ENCODE assay signal across 1 worm cellular context in the genomic region with DNA sequence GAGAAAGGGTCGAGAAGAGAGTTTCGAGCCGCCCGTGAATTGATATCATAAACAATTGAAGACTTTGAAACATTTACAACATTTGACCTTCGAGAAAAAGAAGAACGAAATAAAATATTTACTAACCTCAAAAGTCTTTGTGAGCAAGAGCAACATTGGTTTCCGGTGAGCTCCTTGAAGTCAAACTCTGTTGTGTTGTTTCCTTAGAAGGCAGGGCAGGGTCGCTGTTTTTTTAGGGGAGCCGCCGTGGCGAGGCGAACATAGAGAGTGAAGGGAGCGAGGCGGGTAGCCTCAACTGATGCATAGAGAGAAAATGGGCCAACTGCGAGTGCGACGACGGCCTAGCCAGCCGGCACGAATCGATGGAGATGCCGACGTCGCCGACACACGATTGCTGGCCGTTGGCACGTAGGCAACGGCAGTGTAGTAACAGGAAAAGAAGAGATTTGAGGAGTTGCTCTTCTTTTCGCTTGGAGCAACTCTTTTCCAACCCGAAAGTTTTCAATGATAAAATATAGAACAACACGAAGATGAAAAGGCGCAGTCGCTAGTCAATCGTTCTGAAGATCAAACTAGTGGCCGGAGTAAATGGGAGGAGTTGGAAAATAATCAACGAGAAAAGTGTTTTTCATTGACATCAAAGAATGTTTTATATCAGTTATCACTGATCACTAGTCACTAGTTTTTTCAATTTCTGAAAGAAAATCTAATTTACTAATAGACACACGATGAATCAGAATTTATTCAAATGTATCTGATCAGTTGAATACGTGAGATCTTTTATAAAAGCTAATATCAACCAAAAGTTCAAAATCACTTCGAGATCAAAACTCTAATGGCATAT.
TF ChIP-seq lines count a peak whose summit lies in the region.

A gene (minus strand): TSS at position 557 of the 844 bp plus-strand sequence.

TF ChIP-seq in whole organism, L1 larva, 84 proteins besides CTCF, POLR2A, EP300 and RAD21 (continued from another document):
- TF ChIP-seq lin-14 (GFP tag; optimal IDR thresholded peaks at IDR 0.05; lab: Kevin White, UChicago), result peak; percentile 86
- no peak for TF ChIP-seq ces-1 (GFP tag; optimal IDR thresholded peaks at IDR 0.05; lab: Kevin White, UChicago)
- peak; percentile 24 for TF ChIP-seq lir-3 (tag; optimal IDR thresholded peaks at IDR 0.05; lab: Kevin White, UChicago; ENCODE audit: poor library complexity)
- peak; percentile 54 for TF ChIP-seq tbx-2 (tag; optimal IDR thresholded peaks at IDR 0.05; lab: Kevin White, UChicago)
- TF ChIP-seq ztf-4 (tag; optimal IDR thresholded peaks at IDR 0.05; lab: Kevin White, UChicago), result peak; percentile 50
TF ChIP-seq in whole organism, L1 larva: peak in this region for 29.
